Worm (Caenorhabditis elegans): ENCODE results near the gene Y53G8AM.7.

Y53G8AM.7 gene

DNA sequence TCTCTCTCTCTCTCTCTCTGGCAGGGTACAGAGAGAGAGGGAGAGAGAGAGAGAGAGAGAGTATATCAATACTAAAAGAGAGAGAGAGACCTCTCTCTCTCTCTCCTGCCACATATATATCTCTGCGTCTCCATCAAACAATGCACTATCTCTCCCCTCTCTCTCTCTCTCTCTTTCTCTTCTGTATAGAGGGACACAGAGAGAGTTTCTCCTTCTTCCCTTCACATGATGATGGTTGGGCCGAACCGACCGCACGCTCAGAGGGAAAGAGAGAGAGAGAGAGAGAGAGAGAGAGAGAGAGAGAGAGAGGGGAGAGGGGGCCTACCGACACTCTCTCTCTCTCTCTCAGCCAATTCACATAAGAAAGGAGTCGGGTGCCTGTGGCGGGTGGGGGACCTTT, 5.2 kb upstream of the Y53G8AM.7 start (continued):
- no peak for TF ChIP-seq ceh-40 (GFP tag; IDR thresholded peaks at IDR 0.05)
- no peak for TF ChIP-seq madf-3 (GFP tag; IDR thresholded peaks at IDR 0.05)
- peak; percentile 33 for TF ChIP-seq ceh-27 (GFP tag; optimal IDR thresholded peaks at IDR 0.05)
- no peak for TF ChIP-seq dpl-1 (GFP tag; optimal IDR thresholded peaks at IDR 0.05)
- TF ChIP-seq attf-6 (GFP tag; IDR thresholded peaks at IDR 0.05) = no peak
- TF ChIP-seq ztf-28 (GFP tag; IDR thresholded peaks at IDR 0.05) = no peak
- no peak for TF ChIP-seq madf-6 (GFP tag; IDR thresholded peaks at IDR 0.05)
- no peak for TF ChIP-seq F37B4.10 (GFP tag; IDR thresholded peaks at IDR 0.05)
- no peak for TF ChIP-seq sdz-38 (tag; optimal IDR thresholded peaks at IDR 0.05)
- TF ChIP-seq aptf-3 (GFP tag; IDR thresholded peaks at IDR 0.05) = no peak
- TF ChIP-seq cebp-1 (GFP tag; IDR thresholded peaks at IDR 0.05) = no peak
- peak; percentile 73 for TF ChIP-seq cebp-1 (tag; optimal IDR thresholded peaks at IDR 0.05)
- no peak for TF ChIP-seq Y95B8A.8 (GFP tag; IDR thresholded peaks at IDR 0.05)
- TF ChIP-seq unc-62 (GFP tag; optimal IDR thresholded peaks at IDR 0.05) = no peak
- no peak for TF ChIP-seq lsl-1 (GFP tag; optimal IDR thresholded peaks at IDR 0.05)
- TF ChIP-seq F57C9.4 (tag; optimal IDR thresholded peaks at IDR 0.05) = no peak
- TF ChIP-seq die-1 (tag; optimal IDR thresholded peaks at IDR 0.05) = no peak
- TF ChIP-seq Y56A3A.18 (GFP tag; IDR thresholded peaks at IDR 0.05) = 0 out of 2 replicates have a peak, but pooled peaks have one; percentile 30
- TF ChIP-seq gei-17 (GFP tag; optimal IDR thresholded peaks at IDR 0.05) = no peak
- no peak for TF ChIP-seq dpff-1 (tag; optimal IDR thresholded peaks at IDR 0.05)
- TF ChIP-seq egrh-3 (GFP tag; IDR thresholded peaks at IDR 0.05) = peak; percentile 81
- no peak for TF ChIP-seq Y53F4B.3 (GFP tag; IDR thresholded peaks at IDR 0.05)
- TF ChIP-seq snpc-3.4 (tag; optimal IDR thresholded peaks at IDR 0.05) = no peak
- no peak for TF ChIP-seq snpc-1.3 (tag; optimal IDR thresholded peaks at IDR 0.05; ENCODE audit: insufficient read depth)
- TF ChIP-seq nhr-90 (tag; optimal IDR thresholded peaks at IDR 0.05) = no peak
- no peak for TF ChIP-seq ceh-58 (GFP tag; IDR thresholded peaks at IDR 0.05)
- TF ChIP-seq F49E8.2 (tag; optimal IDR thresholded peaks at IDR 0.05; ENCODE audit: insufficient read depth) = no peak
- no peak for TF ChIP-seq ztf-18 (tag; optimal IDR thresholded peaks at IDR 0.05)
- no peak for TF ChIP-seq nhr-179 (tag; optimal IDR thresholded peaks at IDR 0.05)
- TF ChIP-seq rcor-1 (GFP tag; IDR thresholded peaks at IDR 0.05) = no peak
- no peak for TF ChIP-seq nfya-1 (tag; optimal IDR thresholded peaks at IDR 0.05; ENCODE audit: borderline replicate concordance, insufficient read depth)
- no peak for TF ChIP-seq F39B2.1 (GFP tag; IDR thresholded peaks at IDR 0.05)
- peak; percentile 68 for TF ChIP-seq B0336.3 (GFP tag; IDR thresholded peaks at IDR 0.05)
- no peak for TF ChIP-seq nfyb-1 (GFP tag; IDR thresholded peaks at IDR 0.05)
- TF ChIP-seq F33H1.4 (GFP tag; IDR thresholded peaks at IDR 0.05) = no peak
- TF ChIP-seq let-526 (GFP tag; IDR thresholded peaks at IDR 0.05) = no peak
- TF ChIP-seq dox-1 (GFP tag; IDR thresholded peaks at IDR 0.05) = peak; percentile 76
- peak; percentile 90 for TF ChIP-seq somi-1 (GFP tag; optimal IDR thresholded peaks at IDR 0.05)
- no peak for TF ChIP-seq snpc-1.1 (tag; optimal IDR thresholded peaks at IDR 0.05; ENCODE audit: insufficient read depth)
- TF ChIP-seq akir-1 (GFP tag; optimal IDR thresholded peaks at IDR 0.05) = no peak
- no peak for TF ChIP-seq hsf-1 (GFP tag; IDR thresholded peaks at IDR 0.05)
- TF ChIP-seq C17E4.6 (GFP tag; IDR thresholded peaks at IDR 0.05) = no peak
- no peak for TF ChIP-seq ekl-4 (GFP tag; IDR thresholded peaks at IDR 0.05)
- TF ChIP-seq F22D6.2 (tag; optimal IDR thresholded peaks at IDR 0.05) = no peak
- no peak for TF ChIP-seq xnd-1 (tag; optimal IDR thresholded peaks at IDR 0.05)
- TF ChIP-seq ceh-79 (tag; optimal IDR thresholded peaks at IDR 0.05) = no peak
- peak; percentile 35 for TF ChIP-seq attf-5 (GFP tag; optimal IDR thresholded peaks at IDR 0.05)
- TF ChIP-seq cebp-2 (GFP tag; IDR thresholded peaks at IDR 0.05) = no peak
- TF ChIP-seq F10E7.11 (tag; optimal IDR thresholded peaks at IDR 0.05) = no peak
- TF ChIP-seq nhr-80 (tag; optimal IDR thresholded peaks at IDR 0.05) = peak; percentile 58
